Worm (Caenorhabditis elegans): Measurements from ENCODE around the gene eif-3.K.

- TF ChIP-seq syd-9 (tag; optimal IDR thresholded peaks at IDR 0.05), result no peak
- TF ChIP-seq T23F11.4 (GFP tag; optimal IDR thresholded peaks at IDR 0.05), result no peak
- TF ChIP-seq pros-1 (tag; optimal IDR thresholded peaks at IDR 0.05), result no peak
- TF ChIP-seq tbx-2 (tag; optimal IDR thresholded peaks at IDR 0.05), result no peak
Observed at ce11 chrV:12987061-12987460, 33.3 kb downstream of the eif-3.K start, which contains the start of gene shw-3.
